Fruit fly (Drosophila melanogaster) whole organism, embryonic: Measurements from ENCODE around the gene Unc-115b.

Experiments used
- ATbp ChIP-seq: fragments of 200-800 bp; sonication (Bioruptor generic); optimal IDR thresholded peaks from 2 replicates; lab custom pipeline; 2017; ENCODE audit warnings: missing biosample characterization, mild to moderate bottlenecking, missing genetic modification characterization, missing genetic modification reagents
- Atf3 ChIP-seq: fragments of 200-800 bp; sonication (Bioruptor generic); optimal IDR thresholded peaks from 3 replicates; lab custom pipeline; 2016; ENCODE audit warnings: missing biosample characterization, missing genetic modification characterization
- BEAF-32 ChIP-seq: fragments of 200-800 bp; sonication (Bioruptor generic); optimal IDR thresholded peaks from 3 replicates; lab custom pipeline; 2017; ENCODE audit warnings: missing biosample characterization, missing genetic modification characterization, mild to moderate bottlenecking, moderate library complexity, missing genetic modification reagents
- C15 ChIP-seq: fragments of 200-800 bp; sonication (Bioruptor generic); IDR thresholded peaks from 3 replicates; pipeline ENCODE4 v1.3.6; 2022; ENCODE audit warnings: missing biosample characterization, missing genetic modification characterization
- CG12769 ChIP-seq: fragments of 200-800 bp; sonication (Bioruptor generic); optimal IDR thresholded peaks from 2 replicates; lab custom pipeline; 2019; ENCODE audit warnings: missing biosample characterization, mild to moderate bottlenecking, missing genetic modification characterization, moderate library complexity
- CG15269 ChIP-seq: fragments of 200-800 bp; sonication (Bioruptor generic); optimal IDR thresholded peaks from 2 replicates; lab custom pipeline; 2018; ENCODE audit warnings: missing biosample characterization, mild to moderate bottlenecking, missing genetic modification characterization, moderate library complexity
- CG17359 ChIP-seq: fragments of 200-800 bp; sonication (Bioruptor generic); optimal IDR thresholded peaks from 3 replicates; lab custom pipeline; 2018; ENCODE audit warnings: missing biosample characterization, mild to moderate bottlenecking, missing genetic modification characterization, moderate library complexity
- CG18476 ChIP-seq: fragments of 200-800 bp; sonication (Bioruptor generic); optimal IDR thresholded peaks from 2 replicates; lab custom pipeline; 2016; ENCODE audit warnings: missing biosample characterization, mild to moderate bottlenecking, missing genetic modification characterization
- CG18599 ChIP-seq: fragments of 200-800 bp; sonication (Bioruptor generic); optimal IDR thresholded peaks from 3 replicates; lab custom pipeline; 2017; ENCODE audit warnings: missing biosample characterization, missing genetic modification characterization, mild to moderate bottlenecking, moderate library complexity, missing genetic modification reagents
- CG2116 ChIP-seq: fragments of 200-800 bp; sonication (Bioruptor generic); optimal IDR thresholded peaks from 3 replicates; lab custom pipeline; 2018; ENCODE audit warnings: missing biosample characterization, mild to moderate bottlenecking, missing genetic modification characterization
- CG2120 ChIP-seq: fragments of 200-800 bp; sonication (Bioruptor generic); optimal IDR thresholded peaks from 3 replicates; lab custom pipeline; 2016; ENCODE audit warnings: missing biosample characterization, missing genetic modification characterization
- CG3163 ChIP-seq: fragments of 200-800 bp; sonication (Bioruptor generic); optimal IDR thresholded peaks from 3 replicates; lab custom pipeline; 2016; ENCODE audit warnings: missing biosample characterization, missing genetic modification characterization
- CG3838 ChIP-seq: fragments of 200-800 bp; sonication (Bioruptor generic); optimal IDR thresholded peaks from 3 replicates; lab custom pipeline; 2016; ENCODE audit warnings: missing biosample characterization, missing genetic modification characterization
- CG7839 ChIP-seq: fragments of 200-800 bp; sonication (Bioruptor generic); optimal IDR thresholded peaks from 3 replicates; lab custom pipeline; 2018; ENCODE audit warnings: missing biosample characterization, mild to moderate bottlenecking, missing genetic modification characterization, moderate library complexity
- CG8359 ChIP-seq: fragments of 200-800 bp; sonication (Bioruptor generic); optimal IDR thresholded peaks from 2 replicates; lab custom pipeline; 2017; ENCODE audit warnings: missing biosample characterization, mild to moderate bottlenecking, missing genetic modification characterization, borderline replicate concordance
- CG8478 ChIP-seq: fragments of >200 bp; optimal IDR thresholded peaks from 2 replicates; lab custom pipeline; 2018
- CG9437 ChIP-seq: fragments of 200-800 bp; sonication (Bioruptor generic); optimal IDR thresholded peaks from 2 replicates; lab custom pipeline; 2018; ENCODE audit warnings: missing biosample characterization, mild to moderate bottlenecking, missing genetic modification characterization
- Ets65A ChIP-seq: fragments of 200-800 bp; sonication (Bioruptor generic); peaks from one replicate; lab custom pipeline; 2016; ENCODE audit warnings: missing biosample characterization, missing genetic modification characterization
- Hsf ChIP-seq: fragments of 200-800 bp; sonication (Bioruptor generic); optimal IDR thresholded peaks from 3 replicates; lab custom pipeline; 2016; ENCODE audit warnings: missing biosample characterization, missing genetic modification characterization
- MTF-1 ChIP-seq: fragments of 200-800 bp; sonication (Bioruptor generic); optimal IDR thresholded peaks from 2 replicates; lab custom pipeline; 2018; ENCODE audit warnings: missing biosample characterization, mild to moderate bottlenecking, missing genetic modification characterization, borderline replicate concordance
- Mrtf ChIP-seq: fragments of 200-800 bp; sonication (Bioruptor generic); IDR thresholded peaks from 3 replicates; pipeline ENCODE4 v1.3.6; 2022; ENCODE audit warnings: missing biosample characterization, missing genetic modification characterization
- Nf-YC ChIP-seq: fragments of 200-800 bp; optimal IDR thresholded peaks from 3 replicates; lab custom pipeline; 2019; ENCODE audit warnings: missing biosample characterization, mild to moderate bottlenecking, missing genetic modification characterization, moderate library complexity
- Pdp1 ChIP-seq, 2 experiments: fragments of 200-800 bp; sonication (Bioruptor generic); optimal IDR thresholded peaks; 3 replicates each; lab custom pipeline; 2016; ENCODE audit warnings: missing biosample characterization in 2 of 2, missing genetic modification characterization in 2 of 2, mild to moderate bottlenecking in 1 of 2, moderate library complexity in 1 of 2
- Poxn ChIP-seq: fragments of 200-800 bp; sonication (Bioruptor generic); IDR thresholded peaks from 2 replicates; pipeline ENCODE4 v1.3.6; 2022; ENCODE audit warnings: missing biosample characterization, missing genetic modification characterization
- Ptx1 ChIP-seq: fragments of 200-800 bp; sonication (Bioruptor generic); IDR thresholded peaks from 2 replicates; pipeline ENCODE4 v1.3.6; 2022; ENCODE audit warnings: missing biosample characterization, missing genetic modification characterization
- TFAM ChIP-seq: fragments of 200-800 bp; sonication (Bioruptor generic); optimal IDR thresholded peaks from 2 replicates; lab custom pipeline; 2017; ENCODE audit warnings: missing biosample characterization, missing genetic modification characterization, inconsistent platforms
- ap ChIP-seq: fragments of 200-800 bp; sonication (Bioruptor generic); IDR thresholded peaks from 2 replicates; pipeline ENCODE4 v1.3.6; 2022; ENCODE audit warnings: missing biosample characterization, missing genetic modification characterization
- ash1 ChIP-seq: fragments of 200-800 bp; sonication (Bioruptor generic); optimal IDR thresholded peaks from 2 replicates; lab custom pipeline; 2018; ENCODE audit warnings: missing biosample characterization, mild to moderate bottlenecking, missing genetic modification characterization
- ato ChIP-seq: fragments of 200-800 bp; sonication (Bioruptor generic); IDR thresholded peaks from 2 replicates; pipeline ENCODE4 v1.3.6; 2022; ENCODE audit warnings: missing biosample characterization, missing genetic modification characterization; ENCODE audit not compliant: partially characterized antibody
- cad ChIP-seq: fragments of >200 bp; optimal IDR thresholded peaks from 2 replicates; lab custom pipeline; 2017; ENCODE audit warnings: missing biosample characterization, missing genetic modification characterization
- cato ChIP-seq: fragments of 200-800 bp; sonication (Bioruptor generic); optimal IDR thresholded peaks from 2 replicates; lab custom pipeline; 2016; ENCODE audit warnings: missing biosample characterization, missing genetic modification characterization, borderline replicate concordance
- chm ChIP-seq: fragments of 200-800 bp; sonication (Bioruptor generic); IDR thresholded peaks from 2 replicates; pipeline ENCODE4 v1.3.6; 2022; ENCODE audit warnings: missing biosample characterization, missing genetic modification characterization
- exex ChIP-seq: fragments of 200-800 bp; sonication (Bioruptor generic); optimal IDR thresholded peaks from 4 replicates; lab custom pipeline; 2018; ENCODE audit warnings: missing biosample characterization, mild to moderate bottlenecking, missing genetic modification characterization, moderate library complexity
- insv ChIP-seq, 2 experiments: fragments of 200-800 bp; sonication (Bioruptor generic); optimal IDR thresholded peaks; 3 replicates each; lab custom pipeline; 2016 to 2018; ENCODE audit warnings: missing biosample characterization in 2 of 2, missing genetic modification characterization in 2 of 2
- jigr1 ChIP-seq: fragments of 200-800 bp; sonication (Bioruptor generic); IDR thresholded peaks from 3 replicates; pipeline ENCODE4 v1.3.6; 2022; ENCODE audit warnings: missing biosample characterization, missing genetic modification characterization
- jing ChIP-seq: fragments of 200-800 bp; sonication (Bioruptor generic); optimal IDR thresholded peaks from 2 replicates; lab custom pipeline; 2018; ENCODE audit warnings: missing biosample characterization, mild to moderate bottlenecking, missing genetic modification characterization
- kah ChIP-seq: fragments of 200-800 bp; sonication (Bioruptor generic); optimal IDR thresholded peaks from 2 replicates; lab custom pipeline; 2018; ENCODE audit warnings: missing biosample characterization, mild to moderate bottlenecking, missing genetic modification characterization
- kay ChIP-seq: fragments of 200-800 bp; sonication (Bioruptor generic); optimal IDR thresholded peaks from 2 replicates; lab custom pipeline; 2016; ENCODE audit warnings: missing biosample characterization, missing genetic modification characterization
- kni ChIP-seq: fragments of 200-800 bp; sonication (Bioruptor generic); optimal IDR thresholded peaks from 3 replicates; lab custom pipeline; 2017; ENCODE audit warnings: mild to moderate bottlenecking, missing biosample characterization, missing genetic modification reagents, missing genetic modification characterization
- pho ChIP-seq: fragments of 200-800 bp; sonication (Bioruptor generic); optimal IDR thresholded peaks from 2 replicates; lab custom pipeline; 2016; ENCODE audit warnings: missing biosample characterization, missing genetic modification characterization
- prd ChIP-seq, 3 experiments: fragments of >200 bp in 2 of 3; fragments of 200-800 bp in 1 of 3; sonication (Bioruptor generic) in 1 of 3; optimal IDR thresholded peaks in 2 of 3; IDR thresholded peaks in 1 of 3; 2 replicates in 2 of 3; 3 replicates in 1 of 3; pipeline versions ENCODE4 v1.3.6 to Lab custom; 2017 to 2022; ENCODE audit warnings: missing biosample characterization in 1 of 3, missing genetic modification characterization in 1 of 3
- sim ChIP-seq: fragments of 200-800 bp; sonication (Bioruptor generic); IDR thresholded peaks from 2 replicates; pipeline ENCODE4 v1.3.6; 2022; ENCODE audit warnings: missing biosample characterization, missing genetic modification characterization
- stwl ChIP-seq: fragments of 200-800 bp; sonication (Bioruptor generic); optimal IDR thresholded peaks from 3 replicates; lab custom pipeline; 2018; ENCODE audit warnings: missing biosample characterization, mild to moderate bottlenecking, missing genetic modification characterization, moderate library complexity
- sug ChIP-seq: fragments of 200-800 bp; optimal IDR thresholded peaks from 2 replicates; lab custom pipeline; 2019; ENCODE audit warnings: missing biosample characterization, mild to moderate bottlenecking, missing genetic modification characterization, moderate library complexity
- tll ChIP-seq, 2 experiments: fragments of 200-800 bp in 1 of 2; fragments of >200 bp in 1 of 2; sonication (Bioruptor generic) in 1 of 2; optimal IDR thresholded peaks; 2 replicates each; lab custom pipeline; 2017 to 2019; ENCODE audit warnings: missing biosample characterization in 2 of 2, missing genetic modification characterization in 2 of 2, mild to moderate bottlenecking in 1 of 2, moderate library complexity in 1 of 2
- trh ChIP-seq: fragments of 200-800 bp; sonication (Bioruptor generic); optimal IDR thresholded peaks from 2 replicates; lab custom pipeline; 2016; ENCODE audit warnings: missing biosample characterization, missing genetic modification characterization
- unpg ChIP-seq: fragments of 200-800 bp; sonication (Bioruptor generic); optimal IDR thresholded peaks from 3 replicates; lab custom pipeline; 2018; ENCODE audit warnings: missing biosample characterization, mild to moderate bottlenecking, missing genetic modification characterization, moderate library complexity
- zf30C ChIP-seq: fragments of 200-800 bp; sonication (Bioruptor generic); optimal IDR thresholded peaks from 3 replicates; lab custom pipeline; 2018; ENCODE audit warnings: missing biosample characterization, mild to moderate bottlenecking, missing genetic modification characterization
- zfh1 ChIP-seq: fragments of 200-800 bp; sonication (Bioruptor generic); IDR thresholded peaks from 3 replicates; pipeline ENCODE4 v1.3.6; 2022; ENCODE audit warnings: missing biosample characterization, missing genetic modification characterization

The Unc-115b gene

DNA sequence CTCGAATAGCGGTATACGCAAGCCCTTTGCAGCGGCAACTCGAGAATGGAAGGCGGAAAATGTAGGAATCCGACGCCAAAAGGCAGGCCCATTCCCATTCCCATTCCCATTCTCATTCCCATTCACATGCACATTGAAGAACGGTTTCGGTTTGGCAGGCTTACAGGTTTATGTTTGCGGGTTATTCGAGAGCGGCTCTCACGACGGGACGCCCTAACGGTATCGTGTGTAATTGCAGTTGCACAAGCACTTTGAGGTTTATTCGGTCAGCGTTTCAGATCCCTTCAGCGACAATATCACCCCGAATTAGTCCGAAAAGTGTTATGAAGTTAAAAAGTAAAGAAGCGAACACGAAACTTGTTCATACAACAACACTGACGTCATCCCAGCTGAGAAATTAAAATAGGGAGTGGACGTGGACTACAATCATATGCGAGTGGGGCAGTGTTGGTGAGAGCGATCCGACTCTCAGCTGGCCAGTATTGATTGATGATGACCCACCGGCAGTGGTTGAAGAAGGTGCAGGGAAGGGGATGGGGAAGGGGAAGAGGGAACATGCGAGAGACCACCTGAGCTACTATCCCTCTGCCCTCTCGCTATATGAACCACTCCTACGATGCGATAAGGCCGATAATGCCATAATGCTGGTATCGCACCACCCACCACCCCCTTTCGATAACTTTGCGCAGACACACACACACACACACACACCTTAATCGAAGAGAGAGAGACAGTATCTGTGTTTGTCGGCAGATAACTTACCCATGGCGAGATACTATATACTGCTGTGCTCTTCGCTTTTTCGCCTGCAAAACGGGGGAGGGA is 11.8 kb upstream of the Unc-115b start (continued):
- no peak for TF ChIP-seq jing (GFP tag; lab: Kevin White, UChicago)
- TF ChIP-seq jigr1 (GFP tag; lab: Robert Waterston, UW), result no peak
- peak; percentile 89 for TF ChIP-seq sug (tag; lab: Kevin White, UChicago)
- no peak for TF ChIP-seq Ptx1 (GFP tag; lab: Robert Waterston, UW)
- TF ChIP-seq unpg (GFP tag; lab: Kevin White, UChicago), result no peak
- TF ChIP-seq exex (tag; lab: Kevin White, UChicago), result peak; percentile 82
- TF ChIP-seq Hsf (GFP tag; lab: Kevin White, UChicago), result no peak
- TF ChIP-seq pho (GFP tag; lab: Kevin White, UChicago), result no peak
- no peak for TF ChIP-seq tll (GFP tag; optimal IDR thresholded peaks at IDR 0.05; lab: Kevin White, UChicago)
- no peak for TF ChIP-seq trh
- no peak for TF ChIP-seq cad (GFP tag; lab: Kevin White, UChicago)
- no peak for TF ChIP-seq zf30C (GFP tag; lab: Kevin White, UChicago)
- TF ChIP-seq Pdp1 (GFP tag; optimal IDR thresholded peaks at IDR 0.05; lab: Kevin White, UChicago), result peak in 1 of 2 experiments; percentile 82
- no peak for TF ChIP-seq Nf-YC (tag; lab: Kevin White, UChicago)
- TF ChIP-seq CG7839 (tag; lab: Kevin White, UChicago), result no peak
- TF ChIP-seq CG8478, result peak; percentile 81
- no peak for TF ChIP-seq CG3838 (GFP tag; lab: Kevin White, UChicago)
- no peak for TF ChIP-seq insv (GFP tag; optimal IDR thresholded peaks at IDR 0.05; lab: Kevin White, UChicago)
- no peak for TF ChIP-seq ATbp
- peak; percentile 10 for TF ChIP-seq CG3163 (GFP tag; lab: Kevin White, UChicago)
- no peak for TF ChIP-seq prd (optimal IDR thresholded peaks at IDR 0.05; lab: Kevin White, UChicago)
- no peak for TF ChIP-seq prd (GFP tag; IDR thresholded peaks at IDR 0.05; lab: Robert Waterston, UW)
- no peak for TF ChIP-seq CG18599 (GFP tag; lab: Kevin White, UChicago)
- no peak for TF ChIP-seq Mrtf (GFP tag; lab: Robert Waterston, UW)
- TF ChIP-seq CG2120, result peak; percentile 44
- peak; percentile 35 for TF ChIP-seq ash1 (GFP tag; lab: Kevin White, UChicago)
- TF ChIP-seq Ets65A (GFP tag; lab: Kevin White, UChicago), result no peak
- TF ChIP-seq kni (GFP tag; lab: Kevin White, UChicago), result peak; percentile 79
- TF ChIP-seq Poxn (GFP tag; lab: Robert Waterston, UW), result no peak
- no peak for TF ChIP-seq CG9437
- peak; percentile 34 for TF ChIP-seq Atf3 (GFP tag; lab: Kevin White, UChicago)
- no peak for TF ChIP-seq ato (GFP tag; lab: Robert Waterston, UW)
- no peak for TF ChIP-seq MTF-1 (GFP tag; lab: Kevin White, UChicago)
- TF ChIP-seq CG8359 (GFP tag; lab: Kevin White, UChicago), result no peak
- TF ChIP-seq cato (GFP tag; lab: Kevin White, UChicago), result no peak
- TF ChIP-seq BEAF-32, result no peak
- TF ChIP-seq CG18476 (GFP tag; lab: Kevin White, UChicago), result no peak
- TF ChIP-seq ap (GFP tag; lab: Robert Waterston, UW), result no peak
- TF ChIP-seq kah (GFP tag; lab: Kevin White, UChicago), result peak; percentile 62
- TF ChIP-seq TFAM (GFP tag; lab: Kevin White, UChicago), result no peak
- peak; percentile 86 for TF ChIP-seq CG12769 (tag; lab: Kevin White, UChicago)
- TF ChIP-seq CG15269, result no peak
- no peak for TF ChIP-seq zfh1 (GFP tag; lab: Robert Waterston, UW)
- TF ChIP-seq chm, result no peak
- TF ChIP-seq stwl (tag; lab: Kevin White, UChicago), result peak; percentile 1
- no peak for TF ChIP-seq C15 (GFP tag; lab: Robert Waterston, UW)
- no peak for TF ChIP-seq CG17359 (tag; lab: Kevin White, UChicago)
- TF ChIP-seq kay (GFP tag; lab: Kevin White, UChicago), result peak; percentile 40
- TF ChIP-seq sim, result no peak
- TF ChIP-seq CG2116 (GFP tag; lab: Kevin White, UChicago), result no peak
